Worm (Caenorhabditis elegans): ENCODE measurements around the gene R02F11.11.

DNA sequence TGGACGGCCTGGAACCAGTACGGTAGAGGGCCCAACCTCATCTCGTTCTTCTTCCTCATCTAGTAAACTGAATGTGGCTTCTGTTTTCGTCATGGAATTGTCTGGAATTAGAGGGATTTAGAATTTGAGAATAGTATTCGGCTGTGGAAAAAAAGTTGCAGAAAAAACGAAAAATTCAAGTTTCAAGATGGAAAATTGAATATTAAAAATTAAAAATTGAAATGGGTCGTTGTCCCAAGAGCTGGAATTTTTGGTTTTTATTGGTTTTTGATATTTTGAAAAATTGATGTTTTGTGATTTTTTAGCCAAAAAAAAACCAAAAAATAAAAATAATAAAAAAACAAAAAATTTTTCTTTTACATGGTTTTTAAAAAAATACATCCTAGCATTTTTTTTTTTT is 14.2 kb downstream of the R02F11.11 start, which contains the start of gene R02F11.3:
- TF ChIP-seq nhr-11 (tag; optimal IDR thresholded peaks at IDR 0.05) (no peak), F13H6.1 (tag; optimal IDR thresholded peaks at IDR 0.05) (no peak), nhr-23 (tag; optimal IDR thresholded peaks at IDR 0.05) (no peak), elt-3 (tag; optimal IDR thresholded peaks at IDR 0.05) (no peak), zag-1 (tag; optimal IDR thresholded peaks at IDR 0.05) (no peak), nhr-237 (tag; optimal IDR thresholded peaks at IDR 0.05) (no peak), ztf-11 (tag; optimal IDR thresholded peaks at IDR 0.05) (no peak), unc-39 (tag; optimal IDR thresholded peaks at IDR 0.05) (no peak), unc-55 (GFP tag; optimal IDR thresholded peaks at IDR 0.05) (no peak), peb-1 (tag; optimal IDR thresholded peaks at IDR 0.05) (no peak), Y55F3AM.14 (GFP tag; optimal IDR thresholded peaks at IDR 0.05) (no peak), ztf-4 (tag; optimal IDR thresholded peaks at IDR 0.05) (no peak)
